Worm (Caenorhabditis elegans) whole organism, early embryonic: ENCODE measurements around the gene twk-23.

Source experiments
- aly-1 ChIP-seq: sonication (generic microtip); optimal IDR thresholded peaks from 2 replicates; lab custom pipeline; 2016; ENCODE audit warnings: missing genetic modification characterization, missing compliant biosample characterization
- ama-1 ChIP-seq: fragments of 150-350 bp; optimal IDR thresholded peaks from 2 replicates; lab custom pipeline; 2014
- ceh-36 ChIP-seq: sonication (generic microtip); optimal IDR thresholded peaks from 2 replicates; lab custom pipeline; 2016; ENCODE audit warnings: missing genetic modification characterization, inconsistent platforms, missing compliant biosample characterization
- ets-7 ChIP-seq: sonication (generic microtip); optimal IDR thresholded peaks from 2 replicates; lab custom pipeline; 2016; ENCODE audit warnings: missing genotype, missing genetic modification characterization, missing compliant biosample characterization
- flt-1 ChIP-seq: fragments of 200-800 bp; sonication (Bioruptor generic); IDR thresholded peaks from 2 replicates; pipeline ENCODE4 v1.3.6; 2022; ENCODE audit warnings: missing genetic modification characterization, missing compliant biosample characterization
- hmg-4 ChIP-seq: fragments of 200-800 bp; sonication (Bioruptor generic); optimal IDR thresholded peaks from 2 replicates; lab custom pipeline; 2018; ENCODE audit warnings: mild to moderate bottlenecking, missing genetic modification characterization, missing compliant biosample characterization
- sea-1 ChIP-seq: fragments of 200-800 bp; sonication (Bioruptor generic); conservative IDR thresholded peaks from 2 replicates; pipeline ENCODE4 v1.3.6; 2022; ENCODE audit warnings: missing genetic modification characterization, missing compliant biosample characterization

- TF ChIP-seq ama-1 (lab: Kevin White, UChicago) (no peak), flt-1 (GFP tag; lab: Robert Waterston, UW) (no peak), aly-1 (no peak), hmg-4 (GFP tag; lab: Kevin White, UChicago) (no peak), ets-7 (tag; lab: Kevin White, UChicago) (no peak), ceh-36 (tag; lab: Kevin White, UChicago) (no peak), sea-1 (GFP tag; lab: Robert Waterston, UW) (no peak)
These were observed 10.1 kb upstream of the twk-23 start for ce11 chrX:13833448-13833847.
